Fruit fly (Drosophila melanogaster): Measurements from ENCODE around the gene TfIIFalpha.
A peak's percentile ranks its signal among the peaks of the same experiment; 100 is the strongest.

Gene TfIIFalpha

DNA sequence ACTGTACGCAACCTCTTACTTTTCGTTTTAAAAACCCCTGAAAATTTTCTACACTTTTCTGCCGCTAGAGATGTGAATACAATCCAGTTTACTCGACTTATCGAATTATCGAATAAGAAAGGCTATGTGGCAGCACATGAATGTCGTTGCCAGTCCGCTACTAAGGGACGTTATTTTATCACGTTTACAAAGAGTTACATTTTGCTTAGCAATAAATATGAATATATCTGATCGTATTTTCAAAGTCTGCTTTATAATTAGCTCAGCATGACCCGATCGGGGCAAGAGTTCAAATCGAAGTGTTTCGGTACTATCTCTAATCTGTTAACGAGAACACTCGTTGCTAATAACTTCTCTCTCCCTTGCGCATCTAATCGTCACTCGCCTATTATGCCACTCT is 12.2 kb upstream of the TfIIFalpha start, which contains the start of gene CG42724 (continued):
- TF ChIP-seq Scr (GFP tag; IDR thresholded peaks at IDR 0.05; ENCODE audit: partially characterized antibody) (peak; percentile 35), Med (GFP tag) (peak; percentile 96), CG17186 (GFP tag; optimal IDR thresholded peaks at IDR 0.05) (peak; percentile 52), sug (tag; optimal IDR thresholded peaks at IDR 0.05) (no peak), MBD-R2 (GFP tag; IDR thresholded peaks at IDR 0.05) (peak; percentile 73), CG1603 (tag; optimal IDR thresholded peaks at IDR 0.05) (peak; percentile 91), CG6254 (GFP tag; optimal IDR thresholded peaks at IDR 0.05) (no peak), ftz-f1 (GFP tag; optimal IDR thresholded peaks at IDR 0.05) (no peak), CG10321 (GFP tag; IDR thresholded peaks at IDR 0.05) (no peak), trem (tag; optimal IDR thresholded peaks at IDR 0.05) (peak; percentile 71), tgo (GFP tag; IDR thresholded peaks at IDR 0.05) (peak; percentile 59), CG3847 (GFP tag; IDR thresholded peaks at IDR 0.05) (peak; percentile 74; the same call in 1 of the 2 replicates), Tbp (GFP tag; optimal IDR thresholded peaks at IDR 0.05) (no peak), NC2α (GFP tag; optimal IDR thresholded peaks at IDR 0.05) (peak; percentile 45), Mad (GFP tag; optimal IDR thresholded peaks at IDR 0.05) (peak; percentile 65), cato (GFP tag; optimal IDR thresholded peaks at IDR 0.05; ENCODE audit: borderline replicate concordance) (no peak), CG9932 (GFP tag; IDR thresholded peaks at IDR 0.05) (peak; percentile 76), CG11247 (GFP tag; IDR thresholded peaks at IDR 0.05) (peak; percentile 60; the same call in 1 of the 2 replicates), Dbx (GFP tag; IDR thresholded peaks at IDR 0.05) (no peak), en (GFP tag; optimal IDR thresholded peaks at IDR 0.05) (peak; percentile 44), CG4360 (GFP tag; IDR thresholded peaks at IDR 0.05) (no peak), lmd (GFP tag; IDR thresholded peaks at IDR 0.05) (peak; percentile 55), CG2199 (GFP tag; IDR thresholded peaks at IDR 0.05) (0 out of 3 replicates have a peak, but pooled peaks have one; percentile 55), maf-S (GFP tag; optimal IDR thresholded peaks at IDR 0.05) (peak; percentile 65), CG3995 (GFP tag; optimal IDR thresholded peaks at IDR 0.05) (peak; percentile 92), CG7357 (GFP tag; IDR thresholded peaks at IDR 0.05) (no peak), CG2875 (GFP tag; optimal IDR thresholded peaks at IDR 0.05) (no peak), knrl (GFP tag; IDR thresholded peaks at IDR 0.05; ENCODE audit: partially characterized antibody) (peak; percentile 51; the same call in 2 of the 3 replicates), CG1602 (GFP tag; optimal IDR thresholded peaks at IDR 0.05) (peak; percentile 54), CG3281 (GFP tag; optimal IDR thresholded peaks at IDR 0.05) (no peak), esg (GFP tag; conservative IDR thresholded peaks at IDR 0.05) (peak; percentile 46), sna (GFP tag; IDR thresholded peaks at IDR 0.05; ENCODE audit: partially characterized antibody) (0 out of 2 replicates have a peak, but pooled peaks have one; percentile 13), CG11723 (GFP tag; optimal IDR thresholded peaks at IDR 0.05) (no peak), Dfd (GFP tag; optimal IDR thresholded peaks at IDR 0.05) (no peak), Sry-δ (GFP tag; optimal IDR thresholded peaks at IDR 0.05) (peak; percentile 96), Lhr (GFP tag; optimal IDR thresholded peaks at IDR 0.05) (peak; percentile 79), CG15514 (GFP tag; optimal IDR thresholded peaks at IDR 0.05) (no peak), HLHmδ (GFP tag; optimal IDR thresholded peaks at IDR 0.05) (no peak), nom (GFP tag; optimal IDR thresholded peaks at IDR 0.05) (no peak), CG14050 (GFP tag; IDR thresholded peaks at IDR 0.05) (peak; percentile 55; the same call in 1 of the 3 replicates), gsb-n (tag; optimal IDR thresholded peaks at IDR 0.05) (peak; percentile 6), CG5953 (GFP tag; IDR thresholded peaks at IDR 0.05) (no peak), jing (GFP tag; optimal IDR thresholded peaks at IDR 0.05) (no peak), Dip2 (GFP tag; IDR thresholded peaks at IDR 0.05) (no peak), hbn (GFP tag; IDR thresholded peaks at IDR 0.05; ENCODE audit: partially characterized antibody) (no peak), CG2889 (GFP tag; IDR thresholded peaks at IDR 0.05) (0 out of 3 replicates have a peak, but pooled peaks have one; percentile 50), bsh (GFP tag; optimal IDR thresholded peaks at IDR 0.05) (no peak), nau (GFP tag; optimal IDR thresholded peaks at IDR 0.05) (no peak), Antp (GFP tag; optimal IDR thresholded peaks at IDR 0.05) (peak; percentile 78), wek (GFP tag; optimal IDR thresholded peaks at IDR 0.05) (peak; percentile 30)

Data from whole organism, embryonic.